Fruit fly (Drosophila melanogaster): ENCODE results near the gene CG6333.

dm6 chr3L:17513492-17513891 is 27.5 kb upstream of the CG6333 start:
- no peak for TF ChIP-seq Mio (GFP tag; optimal IDR thresholded peaks at IDR 0.05)
- TF ChIP-seq pan (optimal IDR thresholded peaks at IDR 0.05), result no peak
- TF ChIP-seq ey (GFP tag; optimal IDR thresholded peaks at IDR 0.05), result no peak
- no peak for TF ChIP-seq sage (GFP tag; optimal IDR thresholded peaks at IDR 0.05)
- no peak for TF ChIP-seq Hr78 (GFP tag; optimal IDR thresholded peaks at IDR 0.05)
- no peak for TF ChIP-seq h (GFP tag; optimal IDR thresholded peaks at IDR 0.05)
- TF ChIP-seq OdsH (GFP tag; optimal IDR thresholded peaks at IDR 0.05), result no peak

Data from whole organism, wandering third instar larva.